Fruit fly (Drosophila melanogaster): ENCODE measurements around the gene r.
A peak's percentile ranks its signal among the peaks of the same experiment; 100 is the strongest.

r gene

dm6 chrX:16644535-16645131, 10.5 kb upstream of the r start (continued):
- TF ChIP-seq CG7745 (tag; optimal IDR thresholded peaks at IDR 0.05) (peak; percentile 66), ato (GFP tag; IDR thresholded peaks at IDR 0.05; ENCODE audit: partially characterized antibody) (no peak), hth (optimal IDR thresholded peaks at IDR 0.05) (no peak), Kr (GFP tag; optimal IDR thresholded peaks at IDR 0.05) (peak; percentile 49), CG8290 (GFP tag; optimal IDR thresholded peaks at IDR 0.05) (peak; percentile 4), CG8290 (tag; optimal IDR thresholded peaks at IDR 0.05) (peak; percentile 66 to 73), CG12104 (GFP tag; optimal IDR thresholded peaks at IDR 0.05) (no peak), sim (GFP tag; IDR thresholded peaks at IDR 0.05) (no peak), fru (optimal IDR thresholded peaks at IDR 0.05) (no peak), Atf3 (GFP tag; optimal IDR thresholded peaks at IDR 0.05) (no peak), chif (GFP tag; optimal IDR thresholded peaks at IDR 0.05) (peak in 1 of 2 experiments; percentile 43), CG11560 (tag; IDR thresholded peaks at IDR 0.05) (no peak), Mes4 (GFP tag; optimal IDR thresholded peaks at IDR 0.05) (peak; percentile 51), Sox102F (GFP tag; optimal IDR thresholded peaks at IDR 0.05) (peak; percentile 49), HmgZ (tag; optimal IDR thresholded peaks at IDR 0.05) (peak; percentile 27), CkIIα-i1 (GFP tag; IDR thresholded peaks at IDR 0.05) (no peak), CG10366 (GFP tag; IDR thresholded peaks at IDR 0.05) (no peak; the same call in 1 of the 2 replicates), CG17829 (tag; optimal IDR thresholded peaks at IDR 0.05) (no peak), NC2β (GFP tag; optimal IDR thresholded peaks at IDR 0.05) (peak; percentile 41), grau (tag; optimal IDR thresholded peaks at IDR 0.05) (peak; percentile 2), CG17385 (GFP tag; optimal IDR thresholded peaks at IDR 0.05) (peak; percentile 22), Opbp (GFP tag; IDR thresholded peaks at IDR 0.05; ENCODE audit: partially characterized antibody) (no peak), caup (GFP tag; optimal IDR thresholded peaks at IDR 0.05; ENCODE audit: severe bottlenecking) (peak; percentile 20), Oaz (GFP tag; IDR thresholded peaks at IDR 0.05) (no peak), tup (GFP tag; optimal IDR thresholded peaks at IDR 0.05) (no peak), Blimp-1 (GFP tag; optimal IDR thresholded peaks at IDR 0.05) (peak; percentile 41), Asciz (GFP tag; optimal IDR thresholded peaks at IDR 0.05) (peak; percentile 64), Vsx1 (GFP tag; optimal IDR thresholded peaks at IDR 0.05) (peak; percentile 61), Trl (optimal IDR thresholded peaks at IDR 0.05) (no peak), Trl (GFP tag; optimal IDR thresholded peaks at IDR 0.05) (no peak), ttk (GFP tag; IDR thresholded peaks at IDR 0.05) (no peak), CG11504 (tag; optimal IDR thresholded peaks at IDR 0.05) (peak; percentile 61), CG4360 (GFP tag; IDR thresholded peaks at IDR 0.05) (no peak), exex (tag; optimal IDR thresholded peaks at IDR 0.05) (peak; percentile 33), lbe (GFP tag; optimal IDR thresholded peaks at IDR 0.05) (no peak), otp (GFP tag; IDR thresholded peaks at IDR 0.05) (peak; percentile 66; the same call in 2 of the 3 replicates), sqz (GFP tag; optimal IDR thresholded peaks at IDR 0.05) (peak; percentile 38), pnt (GFP tag; optimal IDR thresholded peaks at IDR 0.05) (no peak), oc (tag; optimal IDR thresholded peaks at IDR 0.05) (peak; percentile 69), ac (GFP tag; optimal IDR thresholded peaks at IDR 0.05) (peak; percentile 74), CG12155 (GFP tag; optimal IDR thresholded peaks at IDR 0.05) (no peak), rib (GFP tag; IDR thresholded peaks at IDR 0.05) (no peak), CG13894 (tag; optimal IDR thresholded peaks at IDR 0.05) (no peak), CG18262 (tag; optimal IDR thresholded peaks at IDR 0.05) (peak; percentile 52), mirr (GFP tag; optimal IDR thresholded peaks at IDR 0.05) (peak; percentile 25), CG33213 (GFP tag; optimal IDR thresholded peaks at IDR 0.05) (peak; percentile 8), hb (GFP tag; IDR thresholded peaks at IDR 0.05; ENCODE audit: partially characterized antibody) (no peak), org-1 (GFP tag; optimal IDR thresholded peaks at IDR 0.05) (peak; percentile 38), p53 (GFP tag; optimal IDR thresholded peaks at IDR 0.05) (no peak), unpg (GFP tag; optimal IDR thresholded peaks at IDR 0.05) (peak; percentile 18), Sry-β (GFP tag; optimal IDR thresholded peaks at IDR 0.05) (no peak)
